Worm (Caenorhabditis elegans) whole organism, L4/young adult: Measurements from ENCODE around the gene ntl-3.

Experiments used
- W03F9.2 ChIP-seq: fragments of 150-350 bp; optimal IDR thresholded peaks from 2 replicates; lab custom pipeline; 2014; ENCODE audit warnings: missing biosample characterization, missing genetic modification characterization
- him-1 ChIP-seq: sonication (generic microtip); optimal IDR thresholded peaks from 2 replicates; lab custom pipeline; 2016; ENCODE audit warnings: missing genotype, missing genetic modification reagents, missing genetic modification characterization, missing compliant biosample characterization

ce11 chrIII:11794389-11794788, 51.9 kb downstream of the ntl-3 start:
- TF ChIP-seq him-1 (tag; lab: Kevin White, UChicago) (no peak), W03F9.2 (no peak)
